Worm (Caenorhabditis elegans) whole organism, L4 larva: ENCODE data around the gene clc-6.

Source experiments
- F10B5.3 ChIP-seq: sonication (generic microtip); optimal IDR thresholded peaks from 2 replicates; lab custom pipeline; 2016; ENCODE audit warnings: mild to moderate bottlenecking, missing genetic modification characterization, missing compliant biosample characterization
- Y75B8A.6 ChIP-seq: fragments of 200-800 bp; sonication (Bioruptor generic); IDR thresholded peaks from 2 replicates; pipeline ENCODE4 v1.3.6; 2022; ENCODE audit warnings: missing genetic modification reagents, missing genetic modification characterization, missing compliant biosample characterization
- ZK337.2 ChIP-seq: fragments of 200-800 bp; sonication (Bioruptor generic); IDR thresholded peaks from 2 replicates; pipeline ENCODE4 v1.3.6; 2022; ENCODE audit warnings: missing genetic modification reagents, missing genetic modification characterization, missing compliant biosample characterization
- ZK546.5 ChIP-seq, 2 experiments: sonication (generic microtip); optimal IDR thresholded peaks; 2 replicates each; lab custom pipeline; 2017; ENCODE audit warnings: missing biosample characterization in 2 of 2, missing genetic modification characterization in 2 of 2
- aha-1 ChIP-seq: fragments of 150-350 bp; peaks from one replicate; lab custom pipeline; 2014; ENCODE audit warnings: missing biosample characterization, missing genetic modification characterization
- aly-2 ChIP-seq: sonication (generic microtip); optimal IDR thresholded peaks from 2 replicates; lab custom pipeline; 2018; ENCODE audit warnings: missing biosample characterization, missing genetic modification characterization
- ama-1 ChIP-seq: fragments of 150-350 bp; optimal IDR thresholded peaks from 2 replicates; lab custom pipeline; 2014; ENCODE audit warnings: inconsistent platforms, mixed read lengths
- arid-1 ChIP-seq: fragments of 200-800 bp; sonication (Bioruptor generic); conservative IDR thresholded peaks from 2 replicates; pipeline ENCODE4 v1.3.6; 2022; ENCODE audit warnings: missing genetic modification reagents, missing genetic modification characterization, missing compliant biosample characterization
- attf-4 ChIP-seq: sonication (generic microtip); optimal IDR thresholded peaks from 3 replicates; lab custom pipeline; 2017; ENCODE audit warnings: missing biosample characterization, missing genetic modification characterization
- ceh-32 ChIP-seq: sonication (generic microtip); optimal IDR thresholded peaks from 2 replicates; lab custom pipeline; 2016; ENCODE audit warnings: mild to moderate bottlenecking, missing genetic modification characterization, missing compliant biosample characterization; ENCODE audit not compliant: poor library complexity
- ceh-44 ChIP-seq: fragments of 200-800 bp; sonication (Bioruptor generic); IDR thresholded peaks from 2 replicates; pipeline ENCODE4 v1.3.6; 2022; ENCODE audit warnings: missing genetic modification reagents, missing genetic modification characterization, missing compliant biosample characterization
- cey-2 ChIP-seq: sonication (generic microtip); optimal IDR thresholded peaks from 3 replicates; lab custom pipeline; 2017; ENCODE audit warnings: missing genetic modification characterization, mild to moderate bottlenecking, missing compliant biosample characterization, antibody characterized with exemption, borderline replicate concordance; ENCODE audit not compliant: insufficient read depth
- ctbp-1 ChIP-seq: fragments of 200-800 bp; sonication (Bioruptor generic); IDR thresholded peaks from 2 replicates; pipeline ENCODE4 v1.3.6; 2022; ENCODE audit warnings: missing genetic modification reagents, missing genetic modification characterization, missing compliant biosample characterization
- daf-16 ChIP-seq, 3 experiments: sonication (generic microtip); optimal IDR thresholded peaks; 2 replicates each; lab custom pipeline; 2016 to 2017; ENCODE audit warnings: missing genetic modification characterization in 3 of 3, missing genetic modification reagents in 3 of 3, mild to moderate bottlenecking in 2 of 3, missing compliant biosample characterization in 2 of 3, missing biosample characterization in 1 of 3, moderate library complexity in 1 of 3
- dve-1 ChIP-seq: sonication (generic microtip); optimal IDR thresholded peaks from 2 replicates; lab custom pipeline; 2017; ENCODE audit warnings: antibody characterized with exemption, mild to moderate bottlenecking, missing genetic modification characterization, missing compliant biosample characterization; ENCODE audit not compliant: insufficient read depth
- egl-27 ChIP-seq: sonication (generic microtip); optimal IDR thresholded peaks from 3 replicates; lab custom pipeline; 2017; ENCODE audit warnings: missing biosample characterization, missing genetic modification reagents, missing genetic modification characterization
- fkh-10 ChIP-seq: fragments of 150-350 bp; optimal IDR thresholded peaks from 2 replicates; lab custom pipeline; 2014; ENCODE audit warnings: missing biosample characterization, missing genetic modification reagents, missing genetic modification characterization
- hif-1 ChIP-seq, 2 experiments: sonication (generic microtip); optimal IDR thresholded peaks; 2 replicates each; lab custom pipeline; 2016 to 2017; ENCODE audit warnings: missing compliant biosample characterization in 2 of 2, missing genetic modification characterization in 2 of 2, missing genetic modification reagents in 2 of 2, missing genotype in 2 of 2, mild to moderate bottlenecking in 1 of 2
- hlh-11 ChIP-seq: fragments of 200-800 bp; sonication (Bioruptor generic); optimal IDR thresholded peaks from 2 replicates; lab custom pipeline; 2018; ENCODE audit warnings: mild to moderate bottlenecking, missing genetic modification characterization, missing compliant biosample characterization
- hlh-30 ChIP-seq: sonication (generic microtip); optimal IDR thresholded peaks from 2 replicates; lab custom pipeline; 2017; ENCODE audit warnings: antibody characterized with exemption, mild to moderate bottlenecking, missing genetic modification characterization, missing compliant biosample characterization; ENCODE audit not compliant: insufficient read depth
- lim-7 ChIP-seq: fragments of 200-800 bp; sonication (Bioruptor generic); IDR thresholded peaks from 2 replicates; pipeline ENCODE4 v1.3.6; 2022; ENCODE audit warnings: missing genetic modification characterization, missing compliant biosample characterization
- lin-29 ChIP-seq: fragments of 200-800 bp; sonication (Bioruptor generic); IDR thresholded peaks from 2 replicates; pipeline ENCODE4 v1.3.6; 2022; ENCODE audit warnings: missing genetic modification reagents, missing genetic modification characterization, missing compliant biosample characterization
- lir-3 ChIP-seq: sonication (generic microtip); optimal IDR thresholded peaks from 2 replicates; lab custom pipeline; 2016; ENCODE audit warnings: mild to moderate bottlenecking, missing genetic modification characterization, missing compliant biosample characterization
- lsy-2 ChIP-seq, 2 experiments: fragments of 150-350 bp in 1 of 2; sonication (generic microtip) in 1 of 2; optimal IDR thresholded peaks; 2 replicates each; lab custom pipeline; 2014 to 2017; ENCODE audit warnings: missing biosample characterization in 2 of 2, missing genetic modification characterization in 2 of 2
- madf-5 ChIP-seq, 2 experiments: fragments of 200-800 bp; sonication (Bioruptor generic); IDR thresholded peaks; 2 replicates each; pipeline ENCODE4 v1.3.6; 2022; ENCODE audit warnings: missing compliant biosample characterization in 2 of 2, missing genetic modification characterization in 2 of 2
- mep-1 ChIP-seq: fragments of 150-350 bp; sonication (generic microtip); optimal IDR thresholded peaks from 3 replicates; lab custom pipeline; 2014; ENCODE audit warnings: missing biosample characterization, missing genetic modification characterization
- mes-2 ChIP-seq: sonication (generic microtip); optimal IDR thresholded peaks from 2 replicates; lab custom pipeline; 2016; ENCODE audit warnings: missing genotype, mild to moderate bottlenecking, missing genetic modification characterization, missing compliant biosample characterization; ENCODE audit not compliant: poor library complexity, severe bottlenecking
- mxl-3 ChIP-seq: fragments of 200-800 bp; sonication (Bioruptor generic); optimal IDR thresholded peaks from 2 replicates; lab custom pipeline; 2018; ENCODE audit warnings: mild to moderate bottlenecking, missing genetic modification characterization, missing compliant biosample characterization
- nhr-237 ChIP-seq: sonication (generic microtip); optimal IDR thresholded peaks from 2 replicates; lab custom pipeline; 2017; ENCODE audit warnings: missing biosample characterization, missing genetic modification characterization
- nhr-6 ChIP-seq: fragments of 150-350 bp; optimal IDR thresholded peaks from 2 replicates; lab custom pipeline; 2014; ENCODE audit warnings: missing biosample characterization, missing genetic modification characterization
- nhr-76 ChIP-seq: fragments of 150-350 bp; optimal IDR thresholded peaks from 2 replicates; lab custom pipeline; 2014; ENCODE audit warnings: missing biosample characterization, missing genetic modification characterization
- nhr-77 ChIP-seq: fragments of 150-350 bp; optimal IDR thresholded peaks from 2 replicates; lab custom pipeline; 2014; ENCODE audit warnings: missing biosample characterization, missing genetic modification characterization
- pha-4 ChIP-seq, 2 experiments: fragments of 150-350 bp in 1 of 2; fragments of 200-800 bp in 1 of 2; sonication (Bioruptor generic) in 1 of 2; IDR thresholded peaks in 1 of 2; optimal IDR thresholded peaks in 1 of 2; 2 replicates each; pipeline versions ENCODE4 v1.3.6 to Lab custom; 2014 to 2022; ENCODE audit warnings: missing genetic modification characterization in 2 of 2, missing genetic modification reagents in 2 of 2, missing biosample characterization in 1 of 2, missing compliant biosample characterization in 1 of 2
- set-16 ChIP-seq: fragments of 200-800 bp; sonication (Bioruptor generic); IDR thresholded peaks from 2 replicates; pipeline ENCODE4 v1.3.6; 2022; ENCODE audit warnings: missing genetic modification reagents, missing genetic modification characterization, missing compliant biosample characterization
- skn-1 ChIP-seq: fragments of 150-350 bp; optimal IDR thresholded peaks from 2 replicates; lab custom pipeline; 2014; ENCODE audit warnings: missing biosample characterization, missing genetic modification characterization
- snpc-4 ChIP-seq: fragments of 150-350 bp; optimal IDR thresholded peaks from 2 replicates; lab custom pipeline; 2014; ENCODE audit warnings: missing biosample characterization, missing genetic modification characterization
- spr-1 ChIP-seq: sonication (generic microtip); optimal IDR thresholded peaks from 2 replicates; lab custom pipeline; 2016; ENCODE audit warnings: mild to moderate bottlenecking, missing genetic modification characterization, missing compliant biosample characterization
- tra-1 ChIP-seq: fragments of 200-800 bp; sonication (Bioruptor generic); IDR thresholded peaks from 2 replicates; pipeline ENCODE4 v1.3.6; 2022; ENCODE audit warnings: missing genetic modification reagents, missing genetic modification characterization, missing compliant biosample characterization
- unc-62 ChIP-seq, 3 experiments: fragments of 150-350 bp in 1 of 3; sonication (generic microtip); optimal IDR thresholded peaks in 2 of 3; peaks in 1 of 3; 1 replicate in 1 of 3; 2 replicates in 2 of 3; lab custom pipeline; 2014 to 2017; ENCODE audit warnings: missing biosample characterization in 3 of 3, missing genetic modification characterization in 3 of 3, missing genetic modification reagents in 3 of 3, missing genotype in 1 of 3
- ztf-11 ChIP-seq: fragments of 150-350 bp; optimal IDR thresholded peaks from 2 replicates; lab custom pipeline; 2014; ENCODE audit warnings: missing biosample characterization, missing genetic modification characterization

The clc-6 gene

DNA sequence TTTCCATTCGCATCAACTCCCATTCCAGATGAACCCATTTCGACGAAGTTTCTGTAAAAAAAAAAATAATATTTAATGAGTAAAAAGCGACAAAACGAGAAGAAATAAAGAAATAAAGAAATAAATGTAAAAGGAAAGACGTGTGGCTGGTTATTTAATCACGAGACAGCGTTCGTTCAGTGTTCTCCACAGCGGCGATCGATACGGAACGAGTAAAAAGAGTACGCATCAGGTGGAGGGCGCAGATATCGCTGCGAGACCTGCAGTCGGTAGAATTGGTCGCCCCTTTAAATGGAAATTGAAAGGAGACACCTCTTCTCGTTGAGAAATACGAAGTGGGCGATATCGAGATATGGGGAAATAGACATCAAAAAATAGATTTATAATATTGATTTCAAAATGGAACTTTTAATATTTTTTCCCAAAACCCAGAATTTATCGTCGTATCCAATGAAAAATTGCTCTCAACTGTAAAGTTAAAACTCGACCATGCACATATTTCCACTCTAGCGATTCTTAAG, 32.7 kb upstream of the clc-6 start, which contains the start of gene pqn-70 (continued):
- TF ChIP-seq skn-1 (tag; lab: Kevin White, UChicago) (no peak), attf-4 (tag; lab: Kevin White, UChicago) (no peak), egl-27 (tag; lab: Kevin White, UChicago) (no peak), nhr-6 (tag; lab: Kevin White, UChicago) (peak; percentile 76), set-16 (no peak), nhr-77 (peak; percentile 59), hif-1 (tag; optimal IDR thresholded peaks at IDR 0.05; lab: Kevin White, UChicago) (peak in 1 of 2 experiments; percentile 81), ZK337.2 (GFP tag; lab: Robert Waterston, UW) (no peak), snpc-4 (tag; lab: Kevin White, UChicago) (no peak), ctbp-1 (peak; percentile 59; the same call in 1 of the 2 replicates), fkh-10 (GFP tag; lab: Kevin White, UChicago) (peak; percentile 72), spr-1 (tag; lab: Kevin White, UChicago) (peak; percentile 59), lim-7 (GFP tag; lab: Robert Waterston, UW) (no peak), aly-2 (tag; lab: Kevin White, UChicago) (no peak), lsy-2 (tag; optimal IDR thresholded peaks at IDR 0.05; lab: Kevin White, UChicago) (peak; percentile 71 to 91), unc-62 (GFP tag; optimal IDR thresholded peaks at IDR 0.05 in 1 of 2; lab: Kevin White, UChicago) (peak in 1 of 2 experiments; percentile 2), unc-62 (tag; optimal IDR thresholded peaks at IDR 0.05; lab: Kevin White, UChicago) (no peak), aha-1 (tag; lab: Kevin White, UChicago) (no peak), ZK546.5 (tag; optimal IDR thresholded peaks at IDR 0.05; lab: Kevin White, UChicago) (no peak), dve-1 (tag; lab: Kevin White, UChicago) (peak; percentile 92), arid-1 (GFP tag; lab: Robert Waterston, UW) (peak; percentile 81), lin-29 (GFP tag; lab: Robert Waterston, UW) (no peak), daf-16 (GFP tag; optimal IDR thresholded peaks at IDR 0.05; lab: Kevin White, UChicago) (no peak), daf-16 (tag; optimal IDR thresholded peaks at IDR 0.05; lab: Kevin White, UChicago) (peak; percentile 3), mxl-3 (GFP tag; lab: Kevin White, UChicago) (peak; percentile 1), ztf-11 (tag; lab: Kevin White, UChicago) (no peak), nhr-76 (tag; lab: Kevin White, UChicago) (no peak)

ce11 chrV:11225981-11226380, 30.0 kb upstream of the clc-6 start, which contains the start of gene bgal-1:
Gene bgal-1, minus strand, starts transcription at chrV:11226018.
- no peak for TF ChIP-seq ceh-44 (GFP tag; lab: Robert Waterston, UW)
- TF ChIP-seq mes-2, result no peak
- no peak for TF ChIP-seq madf-5 (GFP tag; IDR thresholded peaks at IDR 0.05; lab: Robert Waterston, UW)
- TF ChIP-seq cey-2 (tag; lab: Kevin White, UChicago), result no peak
- peak in 1 of 2 experiments; percentile 72 for TF ChIP-seq daf-16 (GFP tag; optimal IDR thresholded peaks at IDR 0.05; lab: Kevin White, UChicago)
- peak; percentile 28 for TF ChIP-seq daf-16 (tag; optimal IDR thresholded peaks at IDR 0.05; lab: Kevin White, UChicago)
- TF ChIP-seq lir-3, result no peak
- TF ChIP-seq F10B5.3 (tag; lab: Kevin White, UChicago), result peak; percentile 4
- no peak for TF ChIP-seq ceh-32 (tag; lab: Kevin White, UChicago)
- no peak for TF ChIP-seq nhr-237 (tag; lab: Kevin White, UChicago)
- no peak for TF ChIP-seq Y75B8A.6 (GFP tag; lab: Robert Waterston, UW)
- no peak for TF ChIP-seq snpc-4 (tag; lab: Kevin White, UChicago)
- peak; percentile 53 for TF ChIP-seq mep-1 (tag; lab: Kevin White, UChicago)
- peak; percentile 6; the same call in 1 of the 2 replicates for TF ChIP-seq pha-4 (GFP tag; IDR thresholded peaks at IDR 0.05; lab: Robert Waterston, UW)
- TF ChIP-seq pha-4 (tag; optimal IDR thresholded peaks at IDR 0.05; lab: Kevin White, UChicago), result no peak
- TF ChIP-seq tra-1, result no peak
- TF ChIP-seq ama-1 (lab: Kevin White, UChicago), result peak; percentile 92
- peak; percentile 13 for TF ChIP-seq hlh-11 (tag; lab: Kevin White, UChicago)
- peak in 1 of 2 experiments; percentile 55 for TF ChIP-seq lsy-2 (tag; optimal IDR thresholded peaks at IDR 0.05; lab: Kevin White, UChicago)
- no peak for TF ChIP-seq ctbp-1
- TF ChIP-seq hlh-30, result peak; percentile 4
- TF ChIP-seq dve-1 (tag; lab: Kevin White, UChicago), result peak; percentile 43
